Fruit fly (Drosophila melanogaster): ENCODE results near the gene cact.
A peak's percentile ranks its signal among the peaks of the same experiment; 100 is the strongest.

The cact gene

DNA sequence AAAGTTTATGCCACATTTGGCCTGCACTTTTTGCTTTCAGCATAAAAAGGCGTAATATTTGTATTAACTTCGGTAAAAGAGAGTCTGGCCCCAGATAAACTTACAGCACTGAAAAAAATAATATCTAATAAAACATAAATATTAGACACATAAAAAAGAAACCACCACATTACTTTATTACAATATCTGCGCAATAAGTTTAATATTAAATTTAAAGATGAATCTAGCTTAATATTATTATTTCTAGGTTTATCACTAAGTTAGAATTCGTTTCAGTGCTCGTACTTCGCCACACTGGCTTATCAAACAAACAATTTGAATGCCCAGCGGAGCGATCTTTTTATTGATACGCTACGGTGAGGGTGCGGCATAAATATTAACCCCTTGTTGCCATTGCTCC lies 31.9 kb upstream of the cact start (continued):
- TF ChIP-seq jigr1 (GFP tag; IDR thresholded peaks at IDR 0.05), result no peak
- no peak for TF ChIP-seq Antp (GFP tag; optimal IDR thresholded peaks at IDR 0.05)
- no peak for TF ChIP-seq CG9215 (GFP tag; IDR thresholded peaks at IDR 0.05)
- TF ChIP-seq Hr3 (GFP tag; optimal IDR thresholded peaks at IDR 0.05), result no peak
- TF ChIP-seq eve (GFP tag; optimal IDR thresholded peaks at IDR 0.05), result no peak
- TF ChIP-seq CG8281 (tag; optimal IDR thresholded peaks at IDR 0.05), result no peak
- TF ChIP-seq Optix (GFP tag; IDR thresholded peaks at IDR 0.05), result no peak
- no peak for TF ChIP-seq CG17912 (GFP tag; optimal IDR thresholded peaks at IDR 0.05)
- TF ChIP-seq mirr (GFP tag; optimal IDR thresholded peaks at IDR 0.05), result no peak
- TF ChIP-seq gcm2 (GFP tag; optimal IDR thresholded peaks at IDR 0.05), result no peak
- TF ChIP-seq pita (GFP tag; optimal IDR thresholded peaks at IDR 0.05), result no peak
- TF ChIP-seq CG6689 (GFP tag; IDR thresholded peaks at IDR 0.05), result 0 out of 2 replicates have a peak, but pooled peaks have one; percentile 38
- TF ChIP-seq cg (GFP tag; optimal IDR thresholded peaks at IDR 0.05), result no peak
- no peak for TF ChIP-seq stc (GFP tag; IDR thresholded peaks at IDR 0.05)
- no peak for TF ChIP-seq Lhr (GFP tag; optimal IDR thresholded peaks at IDR 0.05)
- no peak for TF ChIP-seq onecut (GFP tag; IDR thresholded peaks at IDR 0.05)
- no peak for TF ChIP-seq CG12299 (tag; optimal IDR thresholded peaks at IDR 0.05)
- TF ChIP-seq ab (GFP tag; optimal IDR thresholded peaks at IDR 0.05), result no peak
- no peak for TF ChIP-seq CG4820 (GFP tag; optimal IDR thresholded peaks at IDR 0.05)
- TF ChIP-seq CG32767 (GFP tag; IDR thresholded peaks at IDR 0.05), result 0 out of 2 replicates have a peak, but pooled peaks have one; percentile 21
- TF ChIP-seq Ravus (GFP tag; IDR thresholded peaks at IDR 0.05), result no peak
- no peak for TF ChIP-seq Drgx (GFP tag; IDR thresholded peaks at IDR 0.05)
- TF ChIP-seq CG10462 (GFP tag; optimal IDR thresholded peaks at IDR 0.05), result no peak
- TF ChIP-seq ash1 (GFP tag; optimal IDR thresholded peaks at IDR 0.05), result no peak
- TF ChIP-seq sd (tag; optimal IDR thresholded peaks at IDR 0.05), result no peak
- TF ChIP-seq E2f2 (GFP tag; IDR thresholded peaks at IDR 0.05), result no peak
- no peak for TF ChIP-seq CG7987 (GFP tag; optimal IDR thresholded peaks at IDR 0.05)
- no peak for TF ChIP-seq pnt (GFP tag; optimal IDR thresholded peaks at IDR 0.05)
- TF ChIP-seq en (GFP tag; optimal IDR thresholded peaks at IDR 0.05), result no peak
- peak; percentile 25 for TF ChIP-seq ATbp (GFP tag; optimal IDR thresholded peaks at IDR 0.05)
- TF ChIP-seq CG1602 (GFP tag; optimal IDR thresholded peaks at IDR 0.05), result no peak
- TF ChIP-seq CG8944 (GFP tag; optimal IDR thresholded peaks at IDR 0.05), result no peak
- TF ChIP-seq CG30020 (tag; optimal IDR thresholded peaks at IDR 0.05), result no peak
- no peak for TF ChIP-seq CG12155 (GFP tag; optimal IDR thresholded peaks at IDR 0.05)
- TF ChIP-seq D19A (tag; optimal IDR thresholded peaks at IDR 0.05), result no peak
- TF ChIP-seq nerfin-1 (tag; optimal IDR thresholded peaks at IDR 0.05), result peak; percentile 8
- no peak for TF ChIP-seq cad (GFP tag; optimal IDR thresholded peaks at IDR 0.05)
- TF ChIP-seq CG1233 (GFP tag; optimal IDR thresholded peaks at IDR 0.05), result no peak
- no peak for TF ChIP-seq zen (tag; optimal IDR thresholded peaks at IDR 0.05)
- no peak for TF ChIP-seq cas (GFP tag; IDR thresholded peaks at IDR 0.05)
- TF ChIP-seq CG7357 (GFP tag; IDR thresholded peaks at IDR 0.05), result no peak
- TF ChIP-seq Bteb2 (GFP tag; optimal IDR thresholded peaks at IDR 0.05), result no peak
- TF ChIP-seq CG31365 (tag; optimal IDR thresholded peaks at IDR 0.05), result no peak
- TF ChIP-seq CG14667 (GFP tag; IDR thresholded peaks at IDR 0.05), result no peak
- TF ChIP-seq Asciz (GFP tag; optimal IDR thresholded peaks at IDR 0.05), result peak; percentile 18
- TF ChIP-seq CG8359 (GFP tag; optimal IDR thresholded peaks at IDR 0.05; ENCODE audit: borderline replicate concordance), result no peak
- TF ChIP-seq CG15601 (tag; optimal IDR thresholded peaks at IDR 0.05), result peak; percentile 27
- no peak for TF ChIP-seq fu2 (GFP tag; optimal IDR thresholded peaks at IDR 0.05)
- TF ChIP-seq H2.0 (GFP tag; IDR thresholded peaks at IDR 0.05), result no peak
- no peak for TF ChIP-seq CG10147 (GFP tag; optimal IDR thresholded peaks at IDR 0.05)
- TF ChIP-seq CG8388 (GFP tag; optimal IDR thresholded peaks at IDR 0.05), result peak; percentile 37
- no peak for TF ChIP-seq CG3995 (GFP tag; optimal IDR thresholded peaks at IDR 0.05)
- TF ChIP-seq NC2β (GFP tag; optimal IDR thresholded peaks at IDR 0.05), result no peak

Data from whole organism, embryonic.